Worm (Caenorhabditis elegans): Measurements from ENCODE around the gene str-172.

DNA sequence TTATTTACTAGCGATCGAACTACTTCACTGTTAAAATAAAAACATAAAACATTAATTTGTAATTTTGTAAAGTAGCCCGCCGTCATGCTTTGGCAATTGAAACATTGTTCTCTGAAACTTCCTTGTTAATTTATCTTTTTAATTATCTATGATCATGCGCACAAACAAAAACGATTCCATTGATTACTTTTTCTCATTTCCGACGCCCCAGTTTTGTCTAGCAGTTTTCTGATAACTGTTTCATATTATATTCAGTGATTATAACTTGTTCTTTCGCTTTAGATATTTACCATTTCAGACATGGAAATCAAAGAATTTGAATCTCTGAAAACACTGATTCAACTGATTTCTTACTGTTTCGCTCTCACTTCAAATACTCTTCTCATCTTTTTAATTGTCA is 9.6 kb upstream of the str-172 start, which contains the start of gene str-170:
- no peak for TF ChIP-seq mep-1 (tag; optimal IDR thresholded peaks at IDR 0.05)
- TF ChIP-seq unc-39 (tag; optimal IDR thresholded peaks at IDR 0.05): no peak
- TF ChIP-seq nhr-76 (tag; optimal IDR thresholded peaks at IDR 0.05): no peak
